Fruit fly (Drosophila melanogaster): Measurements from ENCODE around the gene mRpS31.

DNA sequence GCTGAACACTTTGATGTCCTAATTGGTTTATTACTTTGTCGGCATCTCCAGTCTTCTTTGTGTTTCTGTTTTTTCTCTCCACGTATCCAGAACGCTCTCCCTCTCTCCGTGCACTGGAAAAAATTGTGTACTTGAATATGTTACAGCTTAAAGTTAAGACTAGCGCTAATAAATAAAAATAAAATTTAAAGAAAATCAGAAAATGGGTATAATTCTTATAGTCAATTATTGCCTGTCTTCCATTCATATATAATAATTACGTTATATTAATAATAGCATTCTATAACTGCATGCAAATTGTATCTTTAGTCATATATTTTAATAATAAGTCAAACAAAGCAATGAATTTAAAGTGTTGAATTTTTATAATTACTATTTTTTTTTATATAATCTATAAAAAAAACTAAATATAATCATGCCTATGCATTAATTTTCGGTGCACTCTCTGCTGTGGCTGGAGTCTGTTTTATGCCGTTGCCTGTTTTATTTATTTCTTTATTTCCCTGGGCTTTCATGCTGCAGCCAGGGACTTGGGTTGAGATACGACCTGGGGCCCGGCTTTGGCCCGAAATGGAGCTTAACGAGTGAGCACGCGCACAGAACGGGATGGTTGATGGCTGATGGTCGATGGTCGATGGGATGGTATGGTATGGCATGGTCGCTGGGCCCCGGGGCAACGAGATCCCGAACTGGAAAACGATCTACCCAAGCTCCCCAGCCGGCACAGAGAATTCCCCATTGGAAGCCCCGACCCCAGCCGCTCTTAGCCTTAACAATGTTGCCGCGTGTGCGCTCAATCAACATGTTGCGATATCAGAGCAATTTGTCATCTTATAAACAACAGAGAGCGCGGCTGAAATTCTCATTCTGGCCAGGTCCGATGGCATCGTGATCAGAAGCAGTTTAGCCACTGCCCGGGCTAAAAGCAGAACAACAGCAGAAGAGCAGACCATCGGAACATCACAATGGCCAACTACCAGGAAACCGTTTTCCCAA is 11.1 kb downstream of the mRpS31 start:
- TF ChIP-seq CTCF (optimal IDR thresholded peaks at IDR 0.05) (no peak), CG8478 (optimal IDR thresholded peaks at IDR 0.05) (no peak)
